Worm (Caenorhabditis elegans) whole organism, L4 larva: ENCODE data around the gene hpo-15.

Experiments used
- F10B5.3 ChIP-seq: sonication (generic microtip); optimal IDR thresholded peaks from 2 replicates; lab custom pipeline; 2016; ENCODE audit warnings: mild to moderate bottlenecking, missing genetic modification characterization, missing compliant biosample characterization
- F26F4.8 ChIP-seq: fragments of 200-800 bp; sonication (Bioruptor generic); conservative IDR thresholded peaks from 2 replicates; pipeline ENCODE4 v1.3.6; 2022; ENCODE audit warnings: missing genetic modification characterization, missing compliant biosample characterization
- T20F7.1 ChIP-seq: fragments of 200-800 bp; sonication (Bioruptor generic); optimal IDR thresholded peaks from 2 replicates; lab custom pipeline; 2018; ENCODE audit warnings: mild to moderate bottlenecking, missing genetic modification characterization, missing compliant biosample characterization
- Y48G9A.11 ChIP-seq: fragments of 200-800 bp; sonication (Bioruptor generic); IDR thresholded peaks from 2 replicates; pipeline ENCODE4 v1.3.6; 2022; ENCODE audit warnings: missing genetic modification reagents, missing genetic modification characterization, missing compliant biosample characterization
- Y75B8A.6 ChIP-seq: fragments of 200-800 bp; sonication (Bioruptor generic); IDR thresholded peaks from 2 replicates; pipeline ENCODE4 v1.3.6; 2022; ENCODE audit warnings: missing genetic modification reagents, missing genetic modification characterization, missing compliant biosample characterization
- ZK337.2 ChIP-seq: fragments of 200-800 bp; sonication (Bioruptor generic); IDR thresholded peaks from 2 replicates; pipeline ENCODE4 v1.3.6; 2022; ENCODE audit warnings: missing genetic modification reagents, missing genetic modification characterization, missing compliant biosample characterization
- ama-1 ChIP-seq: fragments of 150-350 bp; optimal IDR thresholded peaks from 2 replicates; lab custom pipeline; 2014; ENCODE audit warnings: inconsistent platforms, mixed read lengths
- arid-1 ChIP-seq: fragments of 200-800 bp; sonication (Bioruptor generic); conservative IDR thresholded peaks from 2 replicates; pipeline ENCODE4 v1.3.6; 2022; ENCODE audit warnings: missing genetic modification reagents, missing genetic modification characterization, missing compliant biosample characterization
- ceh-20 ChIP-seq: fragments of 200-800 bp; sonication (Bioruptor generic); IDR thresholded peaks from 2 replicates; pipeline ENCODE4 v1.3.6; 2022; ENCODE audit warnings: missing genetic modification reagents, missing genetic modification characterization, missing compliant biosample characterization
- ceh-32 ChIP-seq: sonication (generic microtip); optimal IDR thresholded peaks from 2 replicates; lab custom pipeline; 2016; ENCODE audit warnings: mild to moderate bottlenecking, missing genetic modification characterization, missing compliant biosample characterization; ENCODE audit not compliant: poor library complexity
- cey-2 ChIP-seq: sonication (generic microtip); optimal IDR thresholded peaks from 3 replicates; lab custom pipeline; 2017; ENCODE audit warnings: missing genetic modification characterization, mild to moderate bottlenecking, missing compliant biosample characterization, antibody characterized with exemption, borderline replicate concordance; ENCODE audit not compliant: insufficient read depth
- ctbp-1 ChIP-seq: fragments of 200-800 bp; sonication (Bioruptor generic); IDR thresholded peaks from 2 replicates; pipeline ENCODE4 v1.3.6; 2022; ENCODE audit warnings: missing genetic modification reagents, missing genetic modification characterization, missing compliant biosample characterization
- dmd-6 ChIP-seq: fragments of 200-800 bp; sonication (Bioruptor generic); IDR thresholded peaks from 2 replicates; pipeline ENCODE4 v1.3.6; 2022; ENCODE audit warnings: missing genetic modification reagents, missing genetic modification characterization, missing compliant biosample characterization
- dmd-8 ChIP-seq: fragments of 200-800 bp; sonication (Bioruptor generic); IDR thresholded peaks from 2 replicates; pipeline ENCODE4 v1.3.6; 2022; ENCODE audit warnings: missing genetic modification characterization, missing compliant biosample characterization
- dmd-9 ChIP-seq: fragments of 200-800 bp; sonication (Bioruptor generic); IDR thresholded peaks from 2 replicates; pipeline ENCODE4 v1.3.6; 2022; ENCODE audit warnings: missing genetic modification reagents, missing genetic modification characterization, missing compliant biosample characterization
- fos-1 ChIP-seq: fragments of 150-350 bp; optimal IDR thresholded peaks from 2 replicates; lab custom pipeline; 2014; ENCODE audit warnings: missing biosample characterization, missing genetic modification characterization
- gei-8 ChIP-seq: fragments of 200-800 bp; sonication (Bioruptor generic); optimal IDR thresholded peaks from 2 replicates; lab custom pipeline; 2018; ENCODE audit warnings: mild to moderate bottlenecking, missing genetic modification characterization, missing compliant biosample characterization
- hlh-11 ChIP-seq: fragments of 200-800 bp; sonication (Bioruptor generic); optimal IDR thresholded peaks from 2 replicates; lab custom pipeline; 2018; ENCODE audit warnings: mild to moderate bottlenecking, missing genetic modification characterization, missing compliant biosample characterization
- hlh-30 ChIP-seq: sonication (generic microtip); optimal IDR thresholded peaks from 2 replicates; lab custom pipeline; 2017; ENCODE audit warnings: antibody characterized with exemption, mild to moderate bottlenecking, missing genetic modification characterization, missing compliant biosample characterization; ENCODE audit not compliant: insufficient read depth
- hmg-1.1 ChIP-seq: fragments of 200-800 bp; sonication (Bioruptor generic); IDR thresholded peaks from 2 replicates; pipeline ENCODE4 v1.3.6; 2022; ENCODE audit warnings: missing genetic modification reagents, missing genetic modification characterization, missing compliant biosample characterization
- lim-7 ChIP-seq: fragments of 200-800 bp; sonication (Bioruptor generic); IDR thresholded peaks from 2 replicates; pipeline ENCODE4 v1.3.6; 2022; ENCODE audit warnings: missing genetic modification characterization, missing compliant biosample characterization
- lin-15B ChIP-seq: fragments of 150-350 bp; sonication (generic microtip); optimal IDR thresholded peaks from 3 replicates; lab custom pipeline; 2014; ENCODE audit warnings: missing biosample characterization, missing genetic modification characterization
- lin-29 ChIP-seq: fragments of 200-800 bp; sonication (Bioruptor generic); IDR thresholded peaks from 2 replicates; pipeline ENCODE4 v1.3.6; 2022; ENCODE audit warnings: missing genetic modification reagents, missing genetic modification characterization, missing compliant biosample characterization
- lin-38 ChIP-seq: fragments of 200-800 bp; sonication (Bioruptor generic); IDR thresholded peaks from 2 replicates; pipeline ENCODE4 v1.3.6; 2022; ENCODE audit warnings: missing genetic modification reagents, missing genetic modification characterization, missing compliant biosample characterization
- lsy-2 ChIP-seq, 2 experiments: fragments of 150-350 bp in 1 of 2; sonication (generic microtip) in 1 of 2; optimal IDR thresholded peaks; 2 replicates each; lab custom pipeline; 2014 to 2017; ENCODE audit warnings: missing biosample characterization in 2 of 2, missing genetic modification characterization in 2 of 2
- madf-5 ChIP-seq, 2 experiments: fragments of 200-800 bp; sonication (Bioruptor generic); IDR thresholded peaks; 2 replicates each; pipeline ENCODE4 v1.3.6; 2022; ENCODE audit warnings: missing compliant biosample characterization in 2 of 2, missing genetic modification characterization in 2 of 2
- madf-9 ChIP-seq: fragments of 200-800 bp; sonication (Bioruptor generic); conservative IDR thresholded peaks from 2 replicates; pipeline ENCODE4 v1.3.6; 2022; ENCODE audit warnings: missing genetic modification reagents, missing genetic modification characterization, missing compliant biosample characterization
- mep-1 ChIP-seq: fragments of 150-350 bp; sonication (generic microtip); optimal IDR thresholded peaks from 3 replicates; lab custom pipeline; 2014; ENCODE audit warnings: missing biosample characterization, missing genetic modification characterization
- mes-2 ChIP-seq: sonication (generic microtip); optimal IDR thresholded peaks from 2 replicates; lab custom pipeline; 2016; ENCODE audit warnings: missing genotype, mild to moderate bottlenecking, missing genetic modification characterization, missing compliant biosample characterization; ENCODE audit not compliant: poor library complexity, severe bottlenecking
- mxl-3 ChIP-seq: fragments of 200-800 bp; sonication (Bioruptor generic); optimal IDR thresholded peaks from 2 replicates; lab custom pipeline; 2018; ENCODE audit warnings: mild to moderate bottlenecking, missing genetic modification characterization, missing compliant biosample characterization
- nhr-11 ChIP-seq: fragments of 150-350 bp; optimal IDR thresholded peaks from 2 replicates; lab custom pipeline; 2014; ENCODE audit warnings: missing biosample characterization, missing genetic modification characterization
- nhr-111 ChIP-seq: fragments of 200-800 bp; sonication (Bioruptor generic); optimal IDR thresholded peaks from 2 replicates; lab custom pipeline; 2018; ENCODE audit warnings: mild to moderate bottlenecking, missing genetic modification characterization, missing compliant biosample characterization
- nhr-237 ChIP-seq: sonication (generic microtip); optimal IDR thresholded peaks from 2 replicates; lab custom pipeline; 2017; ENCODE audit warnings: missing biosample characterization, missing genetic modification characterization
- nhr-25 ChIP-seq: sonication (generic microtip); optimal IDR thresholded peaks from 2 replicates; lab custom pipeline; 2017; ENCODE audit warnings: missing genetic modification characterization, mild to moderate bottlenecking, missing compliant biosample characterization, antibody characterized with exemption, moderate library complexity, borderline replicate concordance; ENCODE audit not compliant: insufficient read depth
- nhr-28 ChIP-seq: fragments of 150-350 bp; optimal IDR thresholded peaks from 2 replicates; lab custom pipeline; 2014; ENCODE audit warnings: missing biosample characterization, missing genetic modification characterization
- nhr-42 ChIP-seq: fragments of 200-800 bp; sonication (Bioruptor generic); IDR thresholded peaks from 2 replicates; pipeline ENCODE4 v1.3.6; 2022; ENCODE audit warnings: missing genetic modification characterization, missing compliant biosample characterization
- nhr-76 ChIP-seq: fragments of 150-350 bp; optimal IDR thresholded peaks from 2 replicates; lab custom pipeline; 2014; ENCODE audit warnings: missing biosample characterization, missing genetic modification characterization
- nhr-77 ChIP-seq: fragments of 150-350 bp; optimal IDR thresholded peaks from 2 replicates; lab custom pipeline; 2014; ENCODE audit warnings: missing biosample characterization, missing genetic modification characterization
- pqm-1 ChIP-seq: sonication (generic microtip); optimal IDR thresholded peaks from 2 replicates; lab custom pipeline; 2017; ENCODE audit warnings: missing biosample characterization, missing genetic modification characterization
- rbr-2 ChIP-seq: sonication (generic microtip); optimal IDR thresholded peaks from 2 replicates; lab custom pipeline; 2016; ENCODE audit warnings: missing genotype, missing genetic modification characterization, missing compliant biosample characterization
- saeg-2 ChIP-seq: fragments of 200-800 bp; sonication (Bioruptor generic); IDR thresholded peaks from 2 replicates; pipeline ENCODE4 v1.3.6; 2022; ENCODE audit warnings: missing genetic modification reagents, missing genetic modification characterization, missing compliant biosample characterization
- snpc-1.2 ChIP-seq: fragments of 200-800 bp; sonication (Bioruptor generic); IDR thresholded peaks from 2 replicates; pipeline ENCODE4 v1.3.6; 2022; ENCODE audit warnings: missing genetic modification reagents, missing genetic modification characterization, missing compliant biosample characterization
- spr-1 ChIP-seq: sonication (generic microtip); optimal IDR thresholded peaks from 2 replicates; lab custom pipeline; 2016; ENCODE audit warnings: mild to moderate bottlenecking, missing genetic modification characterization, missing compliant biosample characterization
- unc-130 ChIP-seq: sonication (generic microtip); optimal IDR thresholded peaks from 2 replicates; lab custom pipeline; 2016; ENCODE audit warnings: missing genetic modification reagents, missing genetic modification characterization, missing compliant biosample characterization
- vab-7 ChIP-seq: fragments of 200-800 bp; sonication (Bioruptor generic); IDR thresholded peaks from 2 replicates; pipeline ENCODE4 v1.3.6; 2022; ENCODE audit warnings: missing genetic modification reagents, missing genetic modification characterization, missing compliant biosample characterization
- zip-2 ChIP-seq: fragments of 150-350 bp; optimal IDR thresholded peaks from 2 replicates; lab custom pipeline; 2014; ENCODE audit warnings: missing biosample characterization, missing genetic modification characterization

The hpo-15 gene

ce11 chrV:5548051-5548450 is 34.4 kb upstream of the hpo-15 start, which contains the start of gene ugt-48:
Gene ugt-48 (minus strand): TSS chrV:5548062.
- TF ChIP-seq madf-5 (GFP tag; IDR thresholded peaks at IDR 0.05; lab: Robert Waterston, UW) (no peak), nhr-42 (GFP tag; lab: Robert Waterston, UW) (no peak), dmd-9 (GFP tag; lab: Robert Waterston, UW) (no peak), pqm-1 (tag; lab: Kevin White, UChicago) (peak; percentile 40), nhr-28 (tag; lab: Kevin White, UChicago) (peak; percentile 24)

- TF ChIP-seq pqm-1 (tag; lab: Kevin White, UChicago) (no peak), ceh-20 (GFP tag; lab: Robert Waterston, UW) (no peak), nhr-76 (tag; lab: Kevin White, UChicago) (no peak), ama-1 (lab: Kevin White, UChicago) (no peak), gei-8 (GFP tag; lab: Kevin White, UChicago) (no peak), ceh-32 (tag; lab: Kevin White, UChicago) (no peak), F10B5.3 (tag; lab: Kevin White, UChicago) (no peak), nhr-11 (tag; lab: Kevin White, UChicago) (no peak), ctbp-1 (GFP tag; lab: Robert Waterston, UW) (no peak), spr-1 (no peak), hlh-11 (tag; lab: Kevin White, UChicago) (no peak), cey-2 (tag; lab: Kevin White, UChicago) (no peak), arid-1 (no peak), lim-7 (GFP tag; lab: Robert Waterston, UW) (no peak), zip-2 (no peak), dmd-8 (GFP tag; lab: Robert Waterston, UW) (no peak), nhr-25 (tag; lab: Kevin White, UChicago) (no peak), T20F7.1 (no peak), lsy-2 (tag; optimal IDR thresholded peaks at IDR 0.05; lab: Kevin White, UChicago) (no peak)
These were observed 24.9 kb upstream of the hpo-15 start, which contains the start of gene cft-1 for ce11 chrV:5538500-5538899. Gene cft-1 (plus strand): TSS chrV:5538800.

- TF ChIP-seq unc-130 (GFP tag; lab: Kevin White, UChicago) = peak; percentile 26
- no peak for TF ChIP-seq hlh-11 (tag; lab: Kevin White, UChicago)
- TF ChIP-seq dmd-6 (GFP tag; lab: Robert Waterston, UW) = no peak
- 0 out of 2 replicates have a peak, but pooled peaks have one; percentile 36 for TF ChIP-seq snpc-1.2
- no peak for TF ChIP-seq F26F4.8
- TF ChIP-seq nhr-11 (tag; lab: Kevin White, UChicago) = no peak
- no peak for TF ChIP-seq ZK337.2 (GFP tag; lab: Robert Waterston, UW)
- no peak for TF ChIP-seq lin-15B (tag; lab: Kevin White, UChicago)
- no peak for TF ChIP-seq lin-38
- 0 out of 2 replicates have a peak, but pooled peaks have one; percentile 32 for TF ChIP-seq hmg-1.1 (GFP tag; lab: Robert Waterston, UW)
- no peak for TF ChIP-seq vab-7 (GFP tag; lab: Robert Waterston, UW)
- no peak for TF ChIP-seq nhr-237
- peak; percentile 96 for TF ChIP-seq T20F7.1
- TF ChIP-seq nhr-77 (tag; lab: Kevin White, UChicago) = no peak
- no peak for TF ChIP-seq lim-7 (GFP tag; lab: Robert Waterston, UW)
- TF ChIP-seq rbr-2 (tag; lab: Kevin White, UChicago) = no peak
- TF ChIP-seq mxl-3 = no peak
- no peak for TF ChIP-seq Y75B8A.6 (GFP tag; lab: Robert Waterston, UW)
- TF ChIP-seq Y48G9A.11 (GFP tag; lab: Robert Waterston, UW) = peak; percentile 97
- TF ChIP-seq lin-29 (GFP tag; lab: Robert Waterston, UW) = no peak
- no peak for TF ChIP-seq nhr-111 (GFP tag; lab: Kevin White, UChicago)
- TF ChIP-seq dmd-9 (GFP tag; lab: Robert Waterston, UW) = no peak
- peak; percentile 8 for TF ChIP-seq mes-2 (tag; lab: Kevin White, UChicago)
- no peak for TF ChIP-seq madf-9 (GFP tag; lab: Robert Waterston, UW)
- TF ChIP-seq mep-1 (tag; lab: Kevin White, UChicago) = no peak
- no peak for TF ChIP-seq fos-1 (tag; lab: Kevin White, UChicago)
- no peak for TF ChIP-seq saeg-2 (GFP tag; lab: Robert Waterston, UW)
- TF ChIP-seq hlh-30 (tag; lab: Kevin White, UChicago) = peak; percentile 18
These were observed 22.7 kb upstream of the hpo-15 start, which contains the start of the genes cox-16 and syp-2 for ce11 chrV:5536240-5536811. Gene cox-16 (minus strand): TSS chrV:5536243. Gene syp-2 (plus strand): TSS chrV:5536487.
